Worm (Caenorhabditis elegans): ENCODE results near the gene del-7.

- TF ChIP-seq dao-5 (tag; optimal IDR thresholded peaks at IDR 0.05) (no peak), him-1 (tag; optimal IDR thresholded peaks at IDR 0.05) (no peak), W03F9.2 (tag; optimal IDR thresholded peaks at IDR 0.05) (no peak)
These were observed 29.3 kb downstream of the del-7 start, which contains the start of gene imp-3 for ce11 chrIV:7789521-7789949.
